Fruit fly (Drosophila melanogaster) whole organism, prepupa: ENCODE data around the gene sunn.

Experiments
- Blimp-1 ChIP-seq: fragments of 200-800 bp; sonication (Bioruptor generic); optimal IDR thresholded peaks from 3 replicates; lab custom pipeline; 2017; ENCODE audit warnings: missing biosample characterization, missing genetic modification characterization, mild to moderate bottlenecking, moderate library complexity, missing genetic modification reagents
- CG10669 ChIP-seq: fragments of 200-800 bp; sonication (Bioruptor generic); optimal IDR thresholded peaks from 3 replicates; lab custom pipeline; 2018; ENCODE audit warnings: missing biosample characterization, mild to moderate bottlenecking, missing genetic modification characterization, moderate library complexity
- CG11902 ChIP-seq: fragments of 200-800 bp; sonication (Bioruptor generic); optimal IDR thresholded peaks from 3 replicates; lab custom pipeline; 2016; ENCODE audit warnings: missing biosample characterization, missing genetic modification characterization
- CG15336 ChIP-seq: fragments of 200-800 bp; sonication (Bioruptor generic); IDR thresholded peaks from 2 replicates; pipeline ENCODE4 v1.3.6; 2022; ENCODE audit warnings: missing biosample characterization, missing genetic modification characterization
- CG16779 ChIP-seq: fragments of 200-800 bp; sonication (Bioruptor generic); optimal IDR thresholded peaks from 3 replicates; lab custom pipeline; 2017; ENCODE audit warnings: missing biosample characterization, mild to moderate bottlenecking, missing genetic modification characterization
- CG3032 ChIP-seq: fragments of 200-800 bp; optimal IDR thresholded peaks from 2 replicates; lab custom pipeline; 2019; ENCODE audit warnings: missing biosample characterization, mild to moderate bottlenecking, missing genetic modification characterization, moderate library complexity
- CG32006 ChIP-seq: fragments of 200-800 bp; sonication (Bioruptor generic); optimal IDR thresholded peaks from 3 replicates; lab custom pipeline; 2017; ENCODE audit warnings: missing biosample characterization, mild to moderate bottlenecking, missing genetic modification characterization
- CG34406 ChIP-seq: fragments of 200-800 bp; sonication (Bioruptor generic); optimal IDR thresholded peaks from 3 replicates; lab custom pipeline; 2016; ENCODE audit warnings: missing biosample characterization, missing genetic modification characterization
- CG4318 ChIP-seq: fragments of 200-800 bp; sonication (Bioruptor generic); optimal IDR thresholded peaks from 3 replicates; lab custom pipeline; 2017; ENCODE audit warnings: missing biosample characterization, mild to moderate bottlenecking, missing genetic modification characterization
- CG6276 ChIP-seq: fragments of 200-800 bp; sonication (Bioruptor generic); optimal IDR thresholded peaks from 2 replicates; lab custom pipeline; 2017; ENCODE audit warnings: missing biosample characterization, mild to moderate bottlenecking, missing genetic modification characterization
- CG6808 ChIP-seq: fragments of 200-800 bp; sonication (Bioruptor generic); optimal IDR thresholded peaks from 3 replicates; lab custom pipeline; 2017; ENCODE audit warnings: missing biosample characterization, missing genetic modification characterization, mild to moderate bottlenecking, moderate library complexity, missing genetic modification reagents
- CG6854 ChIP-seq: fragments of 200-800 bp; sonication (Bioruptor generic); optimal IDR thresholded peaks from 2 replicates; lab custom pipeline; 2017; ENCODE audit warnings: missing biosample characterization, mild to moderate bottlenecking, missing genetic modification characterization
- CG8119 ChIP-seq: fragments of 200-800 bp; sonication (Bioruptor generic); IDR thresholded peaks from 3 replicates; pipeline ENCODE4 v1.3.6; 2022; ENCODE audit warnings: missing biosample characterization, missing genetic modification characterization
- Eip78C ChIP-seq: fragments of 200-800 bp; sonication (Bioruptor generic); peaks from one replicate; lab custom pipeline; 2016; ENCODE audit warnings: missing biosample characterization, missing genetic modification characterization
- Gug ChIP-seq: fragments of 200-800 bp; sonication (Bioruptor generic); IDR thresholded peaks from 2 replicates; pipeline ENCODE4 v1.3.6; 2022; ENCODE audit warnings: missing biosample characterization, missing genetic modification characterization
- Hr39 ChIP-seq: fragments of 200-800 bp; sonication (Bioruptor generic); optimal IDR thresholded peaks from 2 replicates; lab custom pipeline; 2016; ENCODE audit warnings: missing biosample characterization, missing genetic modification characterization
- Lpt ChIP-seq: fragments of 200-800 bp; sonication (Bioruptor generic); optimal IDR thresholded peaks from 3 replicates; lab custom pipeline; 2016; ENCODE audit warnings: missing biosample characterization, missing genetic modification characterization
- Met ChIP-seq: fragments of 200-800 bp; sonication (Bioruptor generic); optimal IDR thresholded peaks from 3 replicates; lab custom pipeline; 2016; ENCODE audit warnings: missing biosample characterization, missing genetic modification characterization
- Sox14 ChIP-seq: fragments of 200-800 bp; sonication (Bioruptor generic); optimal IDR thresholded peaks from 3 replicates; lab custom pipeline; 2016; ENCODE audit warnings: missing biosample characterization, missing genetic modification characterization
- Sox15 ChIP-seq: fragments of 200-800 bp; sonication (Bioruptor generic); optimal IDR thresholded peaks from 3 replicates; lab custom pipeline; 2016; ENCODE audit warnings: missing biosample characterization, missing genetic modification characterization
- acj6 ChIP-seq: fragments of 200-800 bp; sonication (Bioruptor generic); optimal IDR thresholded peaks from 3 replicates; lab custom pipeline; 2016; ENCODE audit warnings: missing biosample characterization, missing genetic modification characterization
- cyc ChIP-seq: fragments of 200-800 bp; sonication (Bioruptor generic); optimal IDR thresholded peaks from 3 replicates; lab custom pipeline; 2016; ENCODE audit warnings: missing biosample characterization, missing genetic modification characterization
- dac ChIP-seq: fragments of 200-800 bp; sonication (Bioruptor generic); optimal IDR thresholded peaks from 2 replicates; lab custom pipeline; 2017; ENCODE audit warnings: missing biosample characterization, mild to moderate bottlenecking, missing genetic modification characterization
- esn ChIP-seq: fragments of 200-800 bp; sonication (Bioruptor generic); optimal IDR thresholded peaks from 2 replicates; lab custom pipeline; 2016; ENCODE audit warnings: missing biosample characterization, mild to moderate bottlenecking, missing genetic modification characterization, moderate library complexity
- fkh ChIP-seq: fragments of 200-800 bp; sonication (Bioruptor generic); optimal IDR thresholded peaks from 3 replicates; lab custom pipeline; 2017; ENCODE audit warnings: missing biosample characterization, mild to moderate bottlenecking, missing genetic modification characterization, moderate library complexity
- lz ChIP-seq: fragments of 200-800 bp; sonication (Bioruptor generic); optimal IDR thresholded peaks from 3 replicates; lab custom pipeline; 2016; ENCODE audit warnings: missing biosample characterization, missing genetic modification characterization
- salr ChIP-seq, 2 experiments: fragments of 200-800 bp; sonication (Bioruptor generic); optimal IDR thresholded peaks; 3 replicates each; lab custom pipeline; 2016 to 2018; ENCODE audit warnings: missing biosample characterization in 2 of 2, missing genetic modification characterization in 2 of 2, mild to moderate bottlenecking in 1 of 2
- spab ChIP-seq: fragments of 200-800 bp; sonication (Bioruptor generic); optimal IDR thresholded peaks from 2 replicates; lab custom pipeline; 2017; ENCODE audit warnings: missing biosample characterization, mild to moderate bottlenecking, missing genetic modification characterization, missing genetic modification reagents
- svp ChIP-seq: fragments of 200-800 bp; sonication (Bioruptor generic); peaks from one replicate; lab custom pipeline; 2016; ENCODE audit warnings: missing biosample characterization, missing genetic modification characterization
- topi ChIP-seq: fragments of 200-800 bp; sonication (Bioruptor generic); optimal IDR thresholded peaks from 3 replicates; lab custom pipeline; 2016; ENCODE audit warnings: missing biosample characterization, missing genetic modification characterization

Gene sunn

dm6 chr3L:11720780-11721179 lies 7.4 kb upstream of the sunn start, which contains the start of gene Bmcp (continued):
- no peak for TF ChIP-seq Sox15 (GFP tag; lab: Kevin White, UChicago)

dm6 chr3L:11721498-11721946 lies 6.6 kb upstream of the sunn start:
- TF ChIP-seq CG32006 (GFP tag; lab: Kevin White, UChicago) (no peak), Eip78C (GFP tag; lab: Kevin White, UChicago) (peak; percentile 39), fkh (GFP tag; lab: Kevin White, UChicago) (no peak), acj6 (GFP tag; lab: Kevin White, UChicago) (no peak), esn (GFP tag; lab: Kevin White, UChicago) (peak; percentile 10), CG8119 (GFP tag; lab: Robert Waterston, UW) (no peak), Hr39 (GFP tag; lab: Kevin White, UChicago) (peak; percentile 8), Met (GFP tag; lab: Kevin White, UChicago) (peak; percentile 11), dac (no peak), svp (GFP tag; lab: Kevin White, UChicago) (peak; percentile 87)
- TF ChIP-seq, all 60 proteins: peak for 5

DNA sequence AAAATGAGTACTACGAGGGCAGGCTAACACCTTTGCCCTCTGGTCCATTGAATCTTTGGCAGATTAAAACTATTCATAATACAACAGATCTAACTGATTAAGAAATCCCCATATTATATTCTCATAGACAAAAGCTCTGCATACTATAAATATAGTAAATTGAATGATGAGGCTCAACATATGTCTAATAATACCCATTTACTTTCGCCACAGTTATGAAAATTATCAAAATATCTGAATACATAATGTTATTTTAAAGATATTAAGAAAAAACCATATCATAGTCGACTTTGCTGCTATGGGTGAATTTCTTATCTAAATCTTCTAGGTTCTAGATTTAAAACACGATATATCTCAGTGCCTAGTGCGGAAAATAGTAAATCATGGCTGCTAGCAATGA lies 3.7 kb downstream of the sunn start, which contains the start of gene CG32087:
TSS of gene CG32087 (plus strand) at position 301 of the 400 bp plus-strand sequence.
- no peak for TF ChIP-seq CG11902 (GFP tag; lab: Kevin White, UChicago)
- no peak for TF ChIP-seq spab
- TF ChIP-seq CG34406 (GFP tag; lab: Kevin White, UChicago), result no peak
- no peak for TF ChIP-seq Gug (GFP tag; lab: Robert Waterston, UW)

- TF ChIP-seq Sox14 (GFP tag; lab: Kevin White, UChicago) (no peak), cyc (no peak), Met (GFP tag; lab: Kevin White, UChicago) (no peak), CG6276 (GFP tag; lab: Kevin White, UChicago) (no peak), Gug (GFP tag; lab: Robert Waterston, UW) (no peak), CG8119 (GFP tag; lab: Robert Waterston, UW) (no peak), CG6854 (GFP tag; lab: Kevin White, UChicago) (no peak), Lpt (GFP tag; lab: Kevin White, UChicago) (no peak), salr (GFP tag; optimal IDR thresholded peaks at IDR 0.05; lab: Kevin White, UChicago) (no peak), CG10669 (no peak), topi (no peak), CG6808 (GFP tag; lab: Kevin White, UChicago) (no peak), svp (GFP tag; lab: Kevin White, UChicago) (no peak)
- TF ChIP-seq, all 60 proteins: peak for 0
These were observed 22.9 kb downstream of the sunn start, which contains the start of gene Gr68a for dm6 chr3L:11751005-11751404. Gene Gr68a, plus strand, starts transcription at chr3L:11751305.

- TF ChIP-seq Eip78C (GFP tag; lab: Kevin White, UChicago) (no peak), topi (no peak), esn (GFP tag; lab: Kevin White, UChicago) (no peak), CG4318 (GFP tag; lab: Kevin White, UChicago) (no peak)
These were observed 36.8 kb downstream of the sunn start for dm6 chr3L:11764930-11765329.

DNA sequence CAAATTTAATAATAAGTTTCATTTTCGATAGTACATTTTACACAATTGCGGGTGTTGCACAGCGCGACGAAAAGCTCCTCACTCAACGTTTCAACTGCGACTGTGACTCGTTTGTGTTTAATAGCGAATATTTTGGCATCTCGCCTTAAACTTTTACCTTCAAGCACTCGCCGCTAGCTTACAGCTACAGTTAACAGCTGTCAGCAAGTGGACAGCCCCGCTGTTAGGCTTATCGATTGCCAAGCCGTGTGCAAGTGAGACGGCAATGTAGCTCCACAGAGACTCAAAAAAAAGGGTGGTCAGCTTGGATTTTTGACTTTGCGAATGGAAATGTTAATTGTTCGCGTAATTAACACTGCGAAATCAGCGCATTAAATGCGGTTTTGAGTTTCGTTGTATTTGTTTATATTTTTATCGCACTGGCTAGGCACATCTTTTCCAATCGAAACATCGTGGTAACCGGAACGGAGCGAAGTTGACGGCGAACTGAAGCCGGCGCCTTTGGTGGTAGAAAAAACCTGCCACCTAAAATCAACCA lies 37.6 kb downstream of the sunn start, which contains the start of gene loaf:
TSS of gene loaf (minus strand) at position 488 of the 538 bp plus-strand sequence.
- TF ChIP-seq fkh (GFP tag; lab: Kevin White, UChicago) (no peak), Eip78C (GFP tag; lab: Kevin White, UChicago) (peak; percentile 27)

DNA sequence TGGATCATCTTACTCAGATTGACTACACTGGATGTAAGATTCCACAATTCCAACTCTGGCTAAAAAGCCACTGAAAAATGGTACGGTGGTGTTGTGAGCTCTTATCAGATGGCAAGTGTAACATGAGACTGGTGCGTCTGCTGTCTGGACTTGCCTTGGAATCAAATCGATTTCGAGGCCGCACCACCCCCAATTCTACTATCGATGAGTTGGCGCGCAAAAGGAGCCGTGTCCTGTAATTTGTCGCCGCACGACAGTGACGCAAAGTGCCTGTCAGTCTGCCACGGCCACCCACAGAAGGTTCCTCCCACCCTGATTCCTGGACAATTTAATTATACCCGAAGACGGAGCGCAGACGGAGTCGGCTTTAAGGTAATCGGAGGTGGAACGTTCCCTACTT lies 38.4 kb downstream of the sunn start:
- TF ChIP-seq CG16779 (tag; lab: Kevin White, UChicago) (no peak), lz (GFP tag; lab: Kevin White, UChicago) (no peak), Lpt (GFP tag; lab: Kevin White, UChicago) (no peak), dac (no peak), spab (no peak), CG15336 (no peak), Blimp-1 (GFP tag; lab: Kevin White, UChicago) (no peak), CG6808 (GFP tag; lab: Kevin White, UChicago) (no peak), CG11902 (GFP tag; lab: Kevin White, UChicago) (no peak), acj6 (GFP tag; lab: Kevin White, UChicago) (no peak), esn (GFP tag; lab: Kevin White, UChicago) (no peak), CG3032 (tag; lab: Kevin White, UChicago) (no peak)
